Fruit fly (Drosophila melanogaster) whole organism, embryonic: ENCODE data around the gene CG15922.
A peak's percentile ranks its signal among the peaks of the same experiment; 100 is the strongest.

Source experiments
- Bteb2 ChIP-seq: fragments of 200-800 bp; sonication (Bioruptor generic); optimal IDR thresholded peaks from 2 replicates; lab custom pipeline; 2016; ENCODE audit warnings: missing biosample characterization, missing genetic modification characterization
- CG10462 ChIP-seq: fragments of 200-800 bp; sonication (Bioruptor generic); optimal IDR thresholded peaks from 2 replicates; lab custom pipeline; 2016; ENCODE audit warnings: missing biosample characterization, missing genetic modification characterization
- CG10654 ChIP-seq: fragments of 200-800 bp; sonication (Bioruptor generic); optimal IDR thresholded peaks from 2 replicates; lab custom pipeline; 2016; ENCODE audit warnings: missing biosample characterization, missing genetic modification characterization
- CG11093 ChIP-seq: fragments of 200-800 bp; sonication (Bioruptor generic); IDR thresholded peaks from 3 replicates; pipeline ENCODE4 v1.3.6; 2022; ENCODE audit warnings: missing biosample characterization, missing genetic modification characterization
- CG11456 ChIP-seq: fragments of 200-800 bp; sonication (Bioruptor generic); IDR thresholded peaks from 3 replicates; pipeline ENCODE4 v1.3.6; 2022; ENCODE audit warnings: missing biosample characterization, missing genetic modification characterization
- CG12219 ChIP-seq: fragments of 200-800 bp; sonication (Bioruptor generic); optimal IDR thresholded peaks from 3 replicates; lab custom pipeline; 2018; ENCODE audit warnings: missing biosample characterization, mild to moderate bottlenecking, missing genetic modification characterization
- CG13894 ChIP-seq: fragments of 200-800 bp; sonication (Bioruptor generic); optimal IDR thresholded peaks from 3 replicates; lab custom pipeline; 2018; ENCODE audit warnings: missing biosample characterization, mild to moderate bottlenecking, missing genetic modification characterization, moderate library complexity
- CG14710 ChIP-seq: fragments of 200-800 bp; sonication (Bioruptor generic); optimal IDR thresholded peaks from 3 replicates; lab custom pipeline; 2019; ENCODE audit warnings: missing biosample characterization, mild to moderate bottlenecking, missing genetic modification characterization, moderate library complexity
- CG14860 ChIP-seq: fragments of 200-800 bp; sonication (Bioruptor generic); IDR thresholded peaks from 3 replicates; pipeline ENCODE4 v1.3.6; 2022; ENCODE audit warnings: missing biosample characterization, missing genetic modification characterization; ENCODE audit not compliant: partially characterized antibody
- CG2678 ChIP-seq: fragments of 200-800 bp; sonication (Bioruptor generic); optimal IDR thresholded peaks from 3 replicates; lab custom pipeline; 2019; ENCODE audit warnings: missing biosample characterization, mild to moderate bottlenecking, missing genetic modification characterization, moderate library complexity
- CG2875 ChIP-seq: fragments of 200-800 bp; sonication (Bioruptor generic); optimal IDR thresholded peaks from 2 replicates; lab custom pipeline; 2017; ENCODE audit warnings: missing biosample characterization, mild to moderate bottlenecking, missing genetic modification characterization, missing genetic modification reagents
- CG30403 ChIP-seq: fragments of 200-800 bp; sonication (Bioruptor generic); optimal IDR thresholded peaks from 3 replicates; lab custom pipeline; 2016; ENCODE audit warnings: missing biosample characterization, missing genetic modification characterization
- CG31224 ChIP-seq: fragments of 200-800 bp; sonication (Bioruptor generic); IDR thresholded peaks from 2 replicates; pipeline ENCODE4 v1.3.6; 2022; ENCODE audit warnings: missing biosample characterization, missing genetic modification characterization
- CG32767 ChIP-seq: fragments of 200-800 bp; sonication (Bioruptor generic); IDR thresholded peaks from 2 replicates; pipeline ENCODE4 v1.3.6; 2022; ENCODE audit warnings: missing biosample characterization, missing genetic modification characterization
- CG32772 ChIP-seq: fragments of 200-800 bp; sonication (Bioruptor generic); IDR thresholded peaks from 2 replicates; pipeline ENCODE4 v1.3.6; 2022; ENCODE audit warnings: missing biosample characterization, missing genetic modification characterization
- CG34422 ChIP-seq: fragments of 200-800 bp; sonication (Bioruptor generic); IDR thresholded peaks from 3 replicates; pipeline ENCODE4 v1.3.6; 2022; ENCODE audit warnings: missing biosample characterization, missing genetic modification characterization
- CG7839 ChIP-seq: fragments of 200-800 bp; sonication (Bioruptor generic); optimal IDR thresholded peaks from 3 replicates; lab custom pipeline; 2018; ENCODE audit warnings: missing biosample characterization, mild to moderate bottlenecking, missing genetic modification characterization, moderate library complexity
- CG7963 ChIP-seq: fragments of 200-800 bp; sonication (Bioruptor generic); IDR thresholded peaks from 3 replicates; pipeline ENCODE4 v1.3.6; 2022; ENCODE audit warnings: missing biosample characterization, missing genetic modification characterization; ENCODE audit not compliant: partially characterized antibody
- CG8089 ChIP-seq: fragments of 200-800 bp; sonication (Bioruptor generic); optimal IDR thresholded peaks from 3 replicates; lab custom pipeline; 2016; ENCODE audit warnings: missing biosample characterization, missing genetic modification characterization
- CG9817 ChIP-seq: fragments of 200-800 bp; sonication (Bioruptor generic); optimal IDR thresholded peaks from 2 replicates; lab custom pipeline; 2018; ENCODE audit warnings: missing biosample characterization, mild to moderate bottlenecking, missing genetic modification characterization, moderate library complexity
- CoRest ChIP-seq: fragments of 200-800 bp; sonication (Bioruptor generic); optimal IDR thresholded peaks from 3 replicates; lab custom pipeline; 2018; ENCODE audit warnings: missing biosample characterization, mild to moderate bottlenecking, missing genetic modification characterization, moderate library complexity
- Dbx ChIP-seq: fragments of 200-800 bp; sonication (Bioruptor generic); IDR thresholded peaks from 3 replicates; pipeline ENCODE4 v1.3.6; 2022; ENCODE audit warnings: missing biosample characterization, missing genetic modification characterization
- Fer3 ChIP-seq: fragments of 200-800 bp; sonication (Bioruptor generic); optimal IDR thresholded peaks from 2 replicates; lab custom pipeline; 2018; ENCODE audit warnings: missing biosample characterization, mild to moderate bottlenecking, missing genetic modification characterization, moderate library complexity
- GATAe ChIP-seq: fragments of 200-800 bp; sonication (Bioruptor generic); conservative IDR thresholded peaks from 2 replicates; pipeline ENCODE4 v1.3.6; 2022; ENCODE audit warnings: missing biosample characterization, missing genetic modification characterization
- HLH3B ChIP-seq: fragments of 200-800 bp; sonication (Bioruptor generic); IDR thresholded peaks from 2 replicates; pipeline ENCODE4 v1.3.6; 2022; ENCODE audit warnings: missing biosample characterization, missing genetic modification characterization
- Hmx ChIP-seq: fragments of 200-800 bp; sonication (Bioruptor generic); optimal IDR thresholded peaks from 2 replicates; lab custom pipeline; 2016; ENCODE audit warnings: missing biosample characterization, missing genetic modification characterization
- Lhr ChIP-seq: fragments of 200-800 bp; sonication (Bioruptor generic); optimal IDR thresholded peaks from 3 replicates; lab custom pipeline; 2017; ENCODE audit warnings: mild to moderate bottlenecking, missing biosample characterization, missing genetic modification reagents, missing genetic modification characterization
- NC2β ChIP-seq: fragments of 200-800 bp; sonication (Bioruptor generic); optimal IDR thresholded peaks from 2 replicates; lab custom pipeline; 2016; ENCODE audit warnings: missing biosample characterization, missing genetic modification characterization
- NK7.1 ChIP-seq: fragments of 200-800 bp; sonication (Bioruptor generic); optimal IDR thresholded peaks from 3 replicates; lab custom pipeline; 2016; ENCODE audit warnings: missing biosample characterization, missing genetic modification characterization
- Ssrp ChIP-seq: fragments of 200-800 bp; sonication (Bioruptor generic); optimal IDR thresholded peaks from 2 replicates; lab custom pipeline; 2018; ENCODE audit warnings: missing biosample characterization, mild to moderate bottlenecking, missing genetic modification characterization, moderate library complexity
- ap ChIP-seq: fragments of 200-800 bp; sonication (Bioruptor generic); IDR thresholded peaks from 2 replicates; pipeline ENCODE4 v1.3.6; 2022; ENCODE audit warnings: missing biosample characterization, missing genetic modification characterization
- ase ChIP-seq: fragments of 200-800 bp; sonication (Bioruptor generic); IDR thresholded peaks from 3 replicates; pipeline ENCODE4 v1.3.6; 2022; ENCODE audit warnings: missing biosample characterization, missing genetic modification characterization
- cas ChIP-seq: fragments of 200-800 bp; sonication (Bioruptor generic); IDR thresholded peaks from 2 replicates; pipeline ENCODE4 v1.3.6; 2022; ENCODE audit warnings: missing biosample characterization, missing genetic modification characterization
- chinmo ChIP-seq: fragments of 200-800 bp; sonication (Bioruptor generic); IDR thresholded peaks from 4 replicates; pipeline ENCODE4 v1.3.6; 2022; ENCODE audit warnings: missing biosample characterization, missing genetic modification characterization; ENCODE audit not compliant: partially characterized antibody
- disco-r ChIP-seq: fragments of 200-800 bp; sonication (Bioruptor generic); optimal IDR thresholded peaks from 2 replicates; lab custom pipeline; 2016; ENCODE audit warnings: missing biosample characterization, missing genetic modification characterization
- fu2 ChIP-seq: fragments of 200-800 bp; sonication (Bioruptor generic); optimal IDR thresholded peaks from 2 replicates; lab custom pipeline; 2016; ENCODE audit warnings: missing biosample characterization, missing genetic modification characterization
- gt ChIP-seq: fragments of 200-800 bp; sonication (Bioruptor generic); IDR thresholded peaks from 2 replicates; pipeline ENCODE4 v1.3.6; 2022; ENCODE audit warnings: missing biosample characterization, missing genetic modification characterization
- luna ChIP-seq: fragments of 200-800 bp; sonication (Bioruptor generic); optimal IDR thresholded peaks from 2 replicates; lab custom pipeline; 2016; ENCODE audit warnings: missing biosample characterization, missing genetic modification characterization
- maf-S ChIP-seq: fragments of 200-800 bp; sonication (Bioruptor generic); optimal IDR thresholded peaks from 2 replicates; lab custom pipeline; 2016; ENCODE audit warnings: missing biosample characterization, missing genetic modification characterization
- org-1 ChIP-seq: fragments of 200-800 bp; sonication (Bioruptor generic); optimal IDR thresholded peaks from 2 replicates; lab custom pipeline; 2017; ENCODE audit warnings: missing biosample characterization, missing genetic modification characterization
- otp ChIP-seq: fragments of 200-800 bp; sonication (Bioruptor generic); IDR thresholded peaks from 3 replicates; pipeline ENCODE4, ENCODE4 v1.3.6; 2022; ENCODE audit warnings: missing biosample characterization, missing genetic modification characterization
- pan ChIP-seq, 4 experiments: fragments of >200 bp in 3 of 4; fragments of 200-800 bp in 1 of 4; sonication (Bioruptor generic) in 1 of 4; optimal IDR thresholded peaks in 3 of 4; IDR thresholded peaks in 1 of 4; 2 replicates each; pipeline versions ENCODE4 v1.3.6 to Lab custom; 2017 to 2022; ENCODE audit warnings: missing biosample characterization in 2 of 4, missing genetic modification characterization in 2 of 4, mixed read lengths in 1 of 4
- pnt ChIP-seq: fragments of 200-800 bp; sonication (Bioruptor generic); optimal IDR thresholded peaks from 3 replicates; lab custom pipeline; 2016; ENCODE audit warnings: missing biosample characterization, missing genetic modification characterization
- pum ChIP-seq: fragments of 200-800 bp; sonication (Bioruptor generic); optimal IDR thresholded peaks from 2 replicates; lab custom pipeline; 2016; ENCODE audit warnings: missing biosample characterization, missing genetic modification characterization
- ranshi ChIP-seq: fragments of 200-800 bp; sonication (Bioruptor generic); IDR thresholded peaks from 2 replicates; pipeline ENCODE4 v1.3.6; 2022; ENCODE audit warnings: missing biosample characterization, missing genetic modification characterization
- slbo ChIP-seq: fragments of 200-800 bp; sonication (Bioruptor generic); IDR thresholded peaks from 2 replicates; pipeline ENCODE4 v1.3.6; 2022; ENCODE audit warnings: missing biosample characterization, missing genetic modification characterization
- tna ChIP-seq: fragments of 200-800 bp; sonication (Bioruptor generic); IDR thresholded peaks from 2 replicates; pipeline ENCODE4 v1.3.6; 2022; ENCODE audit warnings: missing biosample characterization, missing genetic modification characterization; ENCODE audit not compliant: partially characterized antibody
- unpg ChIP-seq: fragments of 200-800 bp; sonication (Bioruptor generic); optimal IDR thresholded peaks from 3 replicates; lab custom pipeline; 2018; ENCODE audit warnings: missing biosample characterization, mild to moderate bottlenecking, missing genetic modification characterization, moderate library complexity
- zfh1 ChIP-seq: fragments of 200-800 bp; sonication (Bioruptor generic); IDR thresholded peaks from 3 replicates; pipeline ENCODE4 v1.3.6; 2022; ENCODE audit warnings: missing biosample characterization, missing genetic modification characterization

Gene CG15922

dm6 chr3R:20549855-20550603 is 10.1 kb downstream of the CG15922 start (continued):
- TF ChIP-seq maf-S (GFP tag; lab: Kevin White, UChicago) (no peak), tna (GFP tag; lab: Robert Waterston, UW) (no peak), cas (peak; percentile 25; the same call in 1 of the 2 replicates), fu2 (GFP tag; lab: Kevin White, UChicago) (no peak), CG11093 (GFP tag; lab: Robert Waterston, UW) (peak; percentile 67; the same call in 2 of the 3 replicates), HLH3B (GFP tag; lab: Robert Waterston, UW) (peak; percentile 86), slbo (GFP tag; lab: Robert Waterston, UW) (peak; percentile 83), Hmx (no peak), Bteb2 (no peak), luna (GFP tag; lab: Kevin White, UChicago) (no peak), ranshi (GFP tag; lab: Robert Waterston, UW) (peak; percentile 84), CG31224 (GFP tag; lab: Robert Waterston, UW) (peak; percentile 67; the same call in 1 of the 2 replicates), unpg (GFP tag; lab: Kevin White, UChicago) (peak; percentile 88), gt (peak; percentile 40; the same call in 1 of the 2 replicates), CG13894 (tag; lab: Kevin White, UChicago) (peak; percentile 82), Fer3 (tag; lab: Kevin White, UChicago) (peak; percentile 89), ap (GFP tag; lab: Robert Waterston, UW) (peak; percentile 62), CG10654 (GFP tag; lab: Kevin White, UChicago) (peak; percentile 84), CG32772 (GFP tag; lab: Robert Waterston, UW) (peak; percentile 82), CG7963 (GFP tag; lab: Robert Waterston, UW) (no peak), org-1 (GFP tag; lab: Kevin White, UChicago) (peak; percentile 72), ase (GFP tag; lab: Robert Waterston, UW) (peak; percentile 70; the same call in 2 of the 3 replicates), zfh1 (GFP tag; lab: Robert Waterston, UW) (peak; percentile 89), CoRest (peak; percentile 90), pnt (GFP tag; lab: Kevin White, UChicago) (peak; percentile 27), CG9817 (tag; lab: Kevin White, UChicago) (peak; percentile 88), disco-r (GFP tag; lab: Kevin White, UChicago) (no peak), Ssrp (tag; lab: Kevin White, UChicago) (peak; percentile 89), otp (GFP tag; lab: Robert Waterston, UW) (peak; percentile 77), CG2875 (peak; percentile 65), Lhr (GFP tag; lab: Kevin White, UChicago) (peak; percentile 65), CG34422 (peak; percentile 69), chinmo (GFP tag; lab: Robert Waterston, UW) (peak; percentile 59; the same call in 3 of the 4 replicates), CG14860 (GFP tag; lab: Robert Waterston, UW) (no peak), NK7.1 (GFP tag; lab: Kevin White, UChicago) (no peak), pan (optimal IDR thresholded peaks at IDR 0.05; lab: Kevin White, UChicago) (no peak), pan (GFP tag; optimal IDR thresholded peaks at IDR 0.05 in 1 of 2, IDR thresholded peaks at IDR 0.05 in 1 of 2) (peak in 1 of 2 experiments; percentile 77), CG32767 (GFP tag; lab: Robert Waterston, UW) (peak; percentile 58; the same call in 1 of the 2 replicates), CG11456 (GFP tag; lab: Robert Waterston, UW) (peak; percentile 78; the same call in 2 of the 3 replicates), CG12219 (peak; percentile 53), CG2678 (peak; percentile 93), Dbx (GFP tag; lab: Robert Waterston, UW) (peak; percentile 90), CG14710 (peak; percentile 83), GATAe (GFP tag; lab: Robert Waterston, UW) (peak; percentile 75), NC2β (GFP tag; lab: Kevin White, UChicago) (no peak), CG10462 (GFP tag; lab: Kevin White, UChicago) (peak; percentile 65), pum (GFP tag; lab: Kevin White, UChicago) (peak; percentile 12), CG8089 (GFP tag; lab: Kevin White, UChicago) (no peak), CG7839 (peak; percentile 90), CG30403 (peak; percentile 81)
